Fruit fly (Drosophila melanogaster) whole organism: ENCODE data around the gene Sbp2.
A peak's percentile ranks its signal among the peaks of the same experiment; 100 is the strongest.

Experiments
- CG8478 ChIP-seq: fragments of >200 bp; optimal IDR thresholded peaks from 2 replicates; lab custom pipeline; 2018; ENCODE audit warnings: inconsistent platforms
- Dll ChIP-seq: fragments of >200 bp; optimal IDR thresholded peaks from 2 replicates; lab custom pipeline; 2017
- EcR ChIP-seq, 2 experiments: fragments of >200 bp; optimal IDR thresholded peaks; 2 replicates each; lab custom pipeline; 2017; ENCODE audit warnings: missing biosample characterization in 2 of 2, missing genetic modification characterization in 2 of 2, missing genetic modification reagents in 2 of 2
- pan ChIP-seq: fragments of >200 bp; optimal IDR thresholded peaks from 2 replicates; lab custom pipeline; 2017
- psq ChIP-seq: fragments of >200 bp; optimal IDR thresholded peaks from 2 replicates; lab custom pipeline; 2017
- usp ChIP-seq: fragments of >200 bp; optimal IDR thresholded peaks from 2 replicates; lab custom pipeline; 2017; ENCODE audit warnings: missing biosample characterization, missing genetic modification characterization, mixed read lengths

Gene Sbp2

DNA sequence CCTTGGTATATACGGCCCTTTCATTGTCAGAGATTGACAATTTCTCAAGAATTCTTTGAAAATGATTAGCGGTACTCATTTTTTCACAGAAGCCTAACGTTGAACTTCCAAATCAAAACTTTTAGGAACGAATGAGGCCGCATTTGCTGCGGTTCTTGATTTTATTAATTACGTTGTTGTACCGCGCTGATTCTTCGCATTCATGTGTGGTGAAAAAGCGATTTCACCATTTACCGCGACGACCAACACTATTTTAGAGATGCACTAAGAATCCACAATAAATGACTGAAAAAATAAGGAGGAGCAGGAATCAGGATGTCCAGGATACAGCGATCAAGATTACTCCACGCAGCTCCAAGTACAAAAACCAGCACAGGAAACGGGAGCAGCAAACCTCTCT lies at the start of gene Sbp2, which contains the start of gene CG7194:
Sbp2 (plus strand) TSS at position 246 of the 400 bp plus-strand sequence.
CG7194 (minus strand) TSS at position 148 of the 400 bp plus-strand sequence.
- TF ChIP-seq CG8478 (no peak), usp (GFP tag; lab: Kevin White, UChicago) (no peak), Dll (no peak), EcR (GFP tag; optimal IDR thresholded peaks at IDR 0.05; lab: Kevin White, UChicago) (no peak), psq (no peak), pan (lab: Kevin White, UChicago) (no peak)

DNA sequence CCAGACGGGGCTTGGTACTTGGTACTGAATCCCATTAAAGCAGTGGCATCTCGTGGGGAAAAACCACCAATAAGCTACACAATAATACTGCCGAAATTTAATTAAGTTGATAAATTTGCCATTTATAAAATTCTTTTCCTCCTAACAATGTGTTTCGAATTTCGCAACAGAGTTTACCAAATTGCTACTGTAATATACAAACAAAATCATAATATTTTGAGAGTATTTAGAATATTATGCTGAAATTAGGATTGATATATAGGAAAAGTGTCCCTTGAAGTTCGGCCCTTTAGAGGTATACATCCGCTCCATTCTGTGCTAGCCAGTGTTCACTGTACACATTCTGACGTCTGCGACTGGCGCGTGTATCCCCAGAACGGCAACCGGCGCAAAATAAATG lies 19.3 kb upstream of the Sbp2 start:
- no peak for TF ChIP-seq Dll
- no peak for TF ChIP-seq CG8478
- no peak for TF ChIP-seq psq
- no peak for TF ChIP-seq pan (lab: Kevin White, UChicago)
- TF ChIP-seq EcR (GFP tag; optimal IDR thresholded peaks at IDR 0.05; lab: Kevin White, UChicago) = no peak

DNA sequence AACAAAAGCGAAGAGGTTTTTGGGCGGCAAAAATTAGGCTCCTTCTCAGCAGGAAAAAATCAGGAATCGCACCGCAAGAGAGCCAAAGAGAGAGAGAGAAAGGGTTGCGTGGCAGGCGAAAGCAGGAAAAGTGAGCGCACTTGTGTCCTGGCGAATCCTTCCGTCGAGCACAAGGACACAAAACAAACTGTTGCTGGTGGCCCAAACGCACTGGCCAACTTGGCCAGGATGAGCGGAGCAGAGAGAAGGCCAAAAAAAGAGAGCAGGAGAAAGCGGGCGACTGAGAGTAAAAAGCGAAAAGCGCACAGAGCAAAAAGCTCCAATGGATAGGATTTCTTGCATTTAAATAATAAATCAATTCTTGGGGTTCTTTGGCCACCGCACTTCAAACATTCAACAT lies 18.7 kb upstream of the Sbp2 start:
- TF ChIP-seq CG8478 (no peak), psq (no peak), usp (GFP tag; lab: Kevin White, UChicago) (no peak), pan (lab: Kevin White, UChicago) (no peak), Dll (no peak)

DNA sequence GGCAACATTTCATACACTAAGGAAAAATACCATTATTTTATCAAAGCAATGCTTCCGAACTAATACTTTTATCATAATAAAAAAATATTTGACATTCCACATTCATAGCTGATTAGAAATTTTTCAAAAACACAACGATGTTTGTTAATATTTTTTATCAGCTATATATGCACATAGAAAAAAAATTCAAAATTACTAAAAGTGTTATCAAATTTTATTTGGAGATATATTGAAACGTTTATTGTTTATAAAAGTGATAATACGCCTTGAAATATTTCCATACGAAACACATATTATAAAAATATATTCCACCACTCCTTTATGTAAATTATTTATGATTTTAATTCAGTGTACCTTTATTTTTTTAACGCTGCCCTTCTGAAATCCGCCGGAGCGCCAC lies 18.2 kb upstream of the Sbp2 start:
- no peak for TF ChIP-seq EcR (GFP tag; optimal IDR thresholded peaks at IDR 0.05; lab: Kevin White, UChicago)
- TF ChIP-seq pan (lab: Kevin White, UChicago) = no peak
- TF ChIP-seq psq = no peak
- no peak for TF ChIP-seq CG8478
- TF ChIP-seq Dll = no peak
- no peak for TF ChIP-seq usp (GFP tag; lab: Kevin White, UChicago)

DNA sequence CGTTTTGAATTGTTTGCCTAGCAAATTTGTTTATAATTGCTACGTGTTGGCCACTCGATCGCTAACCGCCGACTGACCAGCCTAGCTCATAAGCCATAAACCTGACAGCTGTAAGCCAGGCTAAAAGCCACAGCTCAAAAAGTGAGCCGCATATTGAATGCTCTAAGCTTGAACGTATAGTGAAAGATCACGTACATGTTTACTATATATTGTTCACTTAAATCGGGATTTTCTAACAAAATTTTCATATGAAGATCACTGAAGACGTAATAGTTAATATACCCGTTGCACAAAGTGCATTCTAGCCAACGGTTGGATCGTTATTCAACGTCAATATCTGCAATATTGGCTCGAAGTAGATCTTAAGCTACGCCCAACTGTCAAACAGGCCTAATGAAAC lies 17.6 kb upstream of the Sbp2 start:
- TF ChIP-seq pan (lab: Kevin White, UChicago) (no peak), Dll (no peak), CG8478 (no peak), psq (no peak), EcR (GFP tag; optimal IDR thresholded peaks at IDR 0.05; lab: Kevin White, UChicago) (no peak), usp (GFP tag; lab: Kevin White, UChicago) (no peak)

DNA sequence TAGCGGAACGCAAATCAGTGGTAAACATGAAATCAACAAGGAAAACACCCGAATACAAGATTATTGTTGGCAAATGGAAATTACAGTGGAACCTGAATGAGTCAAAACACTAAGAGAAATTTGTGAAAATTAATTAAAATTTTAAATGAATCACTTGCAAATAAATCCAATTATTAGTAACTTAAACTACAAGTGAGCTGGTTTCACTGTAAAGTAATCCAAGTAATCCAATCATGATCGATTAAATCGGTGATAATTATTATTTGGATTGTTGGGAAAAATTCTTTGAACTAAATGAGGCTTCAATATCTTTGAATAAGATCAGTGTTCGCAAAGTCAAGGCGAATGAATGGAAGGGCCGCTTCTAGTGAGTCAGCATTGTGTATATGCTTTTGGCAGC lies 15.6 kb upstream of the Sbp2 start:
- no peak for TF ChIP-seq CG8478
- TF ChIP-seq Dll = no peak
- no peak for TF ChIP-seq pan (lab: Kevin White, UChicago)
- no peak for TF ChIP-seq psq

DNA sequence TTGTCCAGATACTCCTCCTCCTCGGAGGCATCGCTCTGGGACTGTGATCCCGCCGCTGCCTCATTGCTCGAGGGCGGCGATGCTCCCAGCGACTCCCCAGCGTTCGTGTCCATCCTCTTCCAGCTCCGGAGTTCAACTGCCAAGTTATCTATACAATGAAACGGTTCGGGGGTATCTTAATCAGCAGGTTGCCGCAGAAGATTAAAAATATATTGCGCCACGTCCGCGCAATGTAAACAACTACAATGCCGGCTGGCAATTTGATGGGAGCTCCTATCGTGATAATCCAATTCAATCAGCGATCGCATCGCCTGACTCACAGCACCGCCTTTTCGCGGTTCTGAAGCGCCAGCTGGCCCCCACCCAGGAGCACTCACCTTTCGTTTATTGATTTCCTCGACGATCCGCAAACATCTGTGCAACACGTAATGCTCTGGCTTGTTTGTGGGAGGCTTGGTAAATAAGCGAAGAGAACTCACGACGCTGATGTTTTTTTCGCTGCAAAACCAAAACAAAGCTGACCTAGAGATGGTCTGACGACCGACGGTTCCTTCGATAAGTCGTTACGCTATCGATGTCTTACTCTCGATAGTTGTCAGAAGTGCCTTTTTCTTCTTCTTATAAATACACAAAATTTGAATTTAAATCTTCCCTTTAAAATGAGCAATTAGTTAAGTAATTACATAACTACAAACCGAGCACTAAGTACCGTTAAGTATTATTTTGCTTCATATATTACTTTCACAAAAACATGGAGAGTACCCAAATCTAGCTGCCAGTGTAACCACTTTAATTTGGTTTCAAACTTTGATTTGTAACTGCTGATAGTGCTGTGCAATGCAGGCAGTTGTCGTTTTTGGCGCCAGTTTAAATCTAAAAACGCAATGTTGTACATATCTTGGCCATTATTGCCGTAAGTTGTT lies 14.4 kb upstream of the Sbp2 start, which contains the start of gene cert:
cert (minus strand) TSS at position 535 of the 923 bp plus-strand sequence.
- no peak for TF ChIP-seq usp (GFP tag; lab: Kevin White, UChicago)
- no peak for TF ChIP-seq Dll
- no peak for TF ChIP-seq pan (lab: Kevin White, UChicago)
- no peak for TF ChIP-seq EcR (GFP tag; optimal IDR thresholded peaks at IDR 0.05; lab: Kevin White, UChicago)
- no peak for TF ChIP-seq psq
- no peak for TF ChIP-seq CG8478

DNA sequence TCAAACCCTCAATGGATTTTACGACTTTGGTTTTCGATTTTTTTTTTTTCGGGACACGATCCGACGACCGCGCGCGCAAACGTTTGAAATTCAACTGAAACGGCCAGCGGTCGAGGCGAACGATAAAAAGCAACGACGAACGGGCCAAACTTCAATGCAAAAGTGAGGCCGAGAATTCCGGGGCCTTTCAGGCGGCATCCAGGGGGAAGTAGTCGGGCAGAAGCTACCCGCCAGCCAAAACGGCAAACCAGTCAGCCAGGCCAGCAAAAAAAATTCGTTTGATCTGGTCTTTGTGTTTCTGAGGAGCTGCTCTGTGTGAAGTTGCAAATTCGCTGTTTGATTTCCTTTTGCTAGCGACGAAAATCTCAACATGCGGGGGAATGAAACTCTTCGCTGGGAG lies 8.7 kb upstream of the Sbp2 start, which contains the start of gene CG7201:
CG7201 (minus strand) TSS at position 101 of the 400 bp plus-strand sequence.
- no peak for TF ChIP-seq Dll
- no peak for TF ChIP-seq pan (lab: Kevin White, UChicago)
- TF ChIP-seq usp (GFP tag; lab: Kevin White, UChicago) = no peak
- TF ChIP-seq EcR (GFP tag; optimal IDR thresholded peaks at IDR 0.05; lab: Kevin White, UChicago) = no peak
- no peak for TF ChIP-seq psq

DNA sequence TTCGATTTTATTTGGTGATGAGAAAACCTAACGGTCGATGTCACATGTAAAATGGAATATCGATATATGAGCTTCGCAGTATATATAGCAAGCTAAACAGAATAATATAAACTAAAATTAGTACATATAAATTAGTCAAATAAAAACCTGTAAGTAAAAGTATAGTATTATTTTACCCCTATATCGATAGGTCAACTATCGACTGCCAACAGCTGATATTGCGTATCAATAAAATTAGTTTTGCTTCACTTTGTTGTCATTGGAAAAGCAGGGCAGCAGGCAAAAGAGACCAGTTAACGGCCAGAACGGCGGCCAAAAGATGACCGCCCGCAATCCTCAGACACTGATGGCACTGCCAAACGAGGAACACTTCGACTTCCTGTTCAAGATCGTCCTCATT lies 7.0 kb upstream of the Sbp2 start, which contains the start of gene Rab19:
Rab19 (plus strand) TSS at position 78 of the 400 bp plus-strand sequence.
- TF ChIP-seq EcR (GFP tag; optimal IDR thresholded peaks at IDR 0.05; lab: Kevin White, UChicago) = no peak
- TF ChIP-seq CG8478 = no peak
- no peak for TF ChIP-seq usp (GFP tag; lab: Kevin White, UChicago)

DNA sequence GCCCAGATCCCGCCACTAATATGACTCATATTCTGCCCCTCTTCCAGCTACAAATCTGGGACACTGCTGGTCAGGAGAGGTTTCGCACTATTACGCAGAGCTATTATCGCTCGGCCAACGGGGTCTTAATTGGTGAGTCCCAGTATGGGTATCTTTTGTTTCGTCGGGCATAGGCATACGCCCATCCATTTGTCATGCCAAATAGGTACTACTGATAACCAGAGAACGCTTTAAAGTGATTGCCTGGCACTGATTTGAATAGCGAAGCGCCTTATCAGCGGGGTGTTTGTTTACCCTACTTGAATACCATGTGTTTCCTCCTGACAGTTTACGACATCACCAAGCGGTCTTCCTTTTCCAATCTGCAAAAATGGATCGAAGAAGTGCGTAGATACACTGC lies 6.5 kb upstream of the Sbp2 start:
- TF ChIP-seq Dll = no peak
- peak; percentile 5 for TF ChIP-seq pan (lab: Kevin White, UChicago)

DNA sequence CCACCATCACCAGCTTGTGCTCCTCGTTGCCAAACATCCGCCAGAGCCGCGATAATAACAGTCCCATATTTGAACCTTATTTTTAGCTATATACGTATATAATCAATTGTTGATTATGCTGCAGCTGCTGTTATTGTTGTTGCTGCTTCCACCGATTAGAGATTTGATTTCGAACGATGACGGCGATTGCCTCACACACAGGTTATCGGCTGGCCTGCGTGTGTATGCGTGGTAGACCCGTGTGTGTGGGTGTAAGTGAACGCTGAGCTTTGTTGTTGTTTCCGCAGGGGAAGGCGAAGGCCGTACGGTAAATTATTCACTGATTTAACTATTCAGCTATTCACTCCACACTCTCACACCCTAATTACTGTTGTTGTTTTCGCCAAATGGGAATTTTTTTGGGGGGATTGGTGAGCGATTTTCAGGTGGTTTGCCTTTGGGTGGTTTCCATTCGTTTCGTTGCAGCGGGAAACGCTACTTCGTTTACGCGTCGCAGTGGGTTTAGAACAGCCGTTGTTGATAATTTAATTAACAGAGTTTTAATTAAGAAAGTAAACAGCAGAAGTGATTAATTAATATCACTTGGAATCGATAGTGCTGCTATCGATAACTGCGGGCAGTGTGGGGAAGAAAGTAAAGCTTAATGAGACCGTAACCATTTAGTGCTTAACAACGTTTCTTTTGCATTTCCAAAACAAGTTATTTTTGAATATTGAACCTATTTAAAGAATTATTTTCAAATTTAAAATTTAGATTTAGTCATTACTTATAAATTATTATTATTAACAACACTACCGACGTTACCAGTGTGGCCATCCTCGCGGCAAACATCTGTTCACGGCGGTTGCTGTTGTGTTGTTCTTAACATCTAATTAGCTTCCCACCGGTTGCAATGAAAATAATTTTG lies 4.5 kb upstream of the Sbp2 start, which contains the start of the genes Arl5 and CG13671:
Arl5 (minus strand) TSS at position 616 of the 907 bp plus-strand sequence.
CG13671 (plus strand) TSS at position 841 of the 907 bp plus-strand sequence.
- TF ChIP-seq psq (no peak), EcR (GFP tag; optimal IDR thresholded peaks at IDR 0.05; lab: Kevin White, UChicago) (no peak), Dll (no peak), CG8478 (no peak), usp (GFP tag; lab: Kevin White, UChicago) (no peak), pan (lab: Kevin White, UChicago) (no peak)

DNA sequence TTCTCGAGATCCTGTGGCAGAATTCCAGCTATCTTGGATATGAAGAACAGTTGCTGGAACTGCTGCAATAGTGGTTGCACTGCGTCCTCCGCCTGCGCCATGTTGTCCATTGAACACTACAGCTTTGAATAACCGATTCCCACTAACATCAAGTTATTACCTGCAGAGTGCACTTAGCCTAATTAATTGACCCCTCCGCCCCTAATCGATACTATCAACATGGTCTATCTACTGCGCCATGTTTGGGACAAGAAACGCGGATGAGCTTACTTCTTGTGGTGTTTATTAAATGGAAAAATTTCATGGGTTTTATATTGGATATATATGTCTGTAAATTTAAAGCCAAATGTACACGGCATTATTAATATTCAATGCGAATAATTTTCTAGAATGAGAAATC lies 2.9 kb downstream of the Sbp2 start, which contains the start of gene Gr66a:
Gr66a (minus strand) TSS at position 101 of the 400 bp plus-strand sequence.
- TF ChIP-seq usp (GFP tag; lab: Kevin White, UChicago) (no peak), pan (lab: Kevin White, UChicago) (no peak), Dll (no peak), psq (no peak)
